Worm (Caenorhabditis elegans) whole organism, young adult: Measurements from ENCODE around the gene col-143.

Source experiments
- Y67H2A.10 ChIP-seq: fragments of 200-800 bp; sonication (Bioruptor generic); conservative IDR thresholded peaks from 2 replicates; pipeline ENCODE4 v1.3.6; 2022; ENCODE audit warnings: missing genetic modification reagents, missing genetic modification characterization, missing compliant biosample characterization
- ama-1 ChIP-seq, 3 experiments: fragments of 150-350 bp in 1 of 3; sonication (generic microtip) in 2 of 3; optimal IDR thresholded peaks; 2 replicates each; lab custom pipeline; 2014 to 2018; ENCODE audit warnings: missing biosample characterization in 2 of 3, missing genetic modification characterization in 2 of 3, missing genetic modification reagents in 2 of 3
- attf-5 ChIP-seq: fragments of 200-800 bp; sonication (Bioruptor generic); optimal IDR thresholded peaks from 2 replicates; lab custom pipeline; 2018; ENCODE audit warnings: mild to moderate bottlenecking, missing genetic modification characterization, missing compliant biosample characterization
- ceh-100 ChIP-seq: fragments of 200-800 bp; sonication (Bioruptor generic); IDR thresholded peaks from 2 replicates; pipeline ENCODE4 v1.3.6; 2022; ENCODE audit warnings: missing genetic modification reagents, missing genetic modification characterization, missing compliant biosample characterization
- chd-7 ChIP-seq: sonication (generic microtip); optimal IDR thresholded peaks from 2 replicates; lab custom pipeline; 2016; ENCODE audit warnings: mild to moderate bottlenecking, missing genetic modification characterization, moderate library complexity, missing compliant biosample characterization
- lsl-1 ChIP-seq: fragments of 200-800 bp; sonication (Bioruptor generic); optimal IDR thresholded peaks from 2 replicates; lab custom pipeline; 2018; ENCODE audit warnings: mild to moderate bottlenecking, missing genetic modification characterization, moderate library complexity, missing compliant biosample characterization
- madf-3 ChIP-seq: fragments of 200-800 bp; sonication (Bioruptor generic); IDR thresholded peaks from 2 replicates; pipeline ENCODE4 v1.3.6; 2022; ENCODE audit warnings: missing genetic modification reagents, missing genetic modification characterization, missing compliant biosample characterization
- mcd-1 ChIP-seq: fragments of 200-800 bp; sonication (Bioruptor generic); IDR thresholded peaks from 2 replicates; pipeline ENCODE4 v1.3.6; 2022; ENCODE audit warnings: missing genetic modification reagents, missing genetic modification characterization, missing compliant biosample characterization
- mes-4 ChIP-seq: sonication (generic microtip); optimal IDR thresholded peaks from 2 replicates; lab custom pipeline; 2016; ENCODE audit warnings: missing genotype, missing genetic modification characterization, missing compliant biosample characterization
- nfya-1 ChIP-seq: sonication (generic microtip); optimal IDR thresholded peaks from 2 replicates; lab custom pipeline; 2017; ENCODE audit warnings: antibody characterized with exemption, missing compliant biosample characterization, missing genetic modification characterization, borderline replicate concordance; ENCODE audit not compliant: insufficient read depth
- repo-1 ChIP-seq: sonication (generic microtip); optimal IDR thresholded peaks from 2 replicates; lab custom pipeline; 2017; ENCODE audit warnings: mild to moderate bottlenecking, missing genetic modification characterization, missing compliant biosample characterization
- somi-1 ChIP-seq: fragments of 200-800 bp; sonication (Bioruptor generic); optimal IDR thresholded peaks from 2 replicates; lab custom pipeline; 2018; ENCODE audit warnings: mild to moderate bottlenecking, missing genetic modification characterization, missing compliant biosample characterization
- unc-62 ChIP-seq: fragments of 150-350 bp; optimal IDR thresholded peaks from 2 replicates; lab custom pipeline; 2014; ENCODE audit warnings: missing biosample characterization, missing genetic modification reagents, missing genetic modification characterization
- zfh-2 ChIP-seq: fragments of 200-800 bp; sonication (Bioruptor generic); conservative IDR thresholded peaks from 2 replicates; pipeline ENCODE4 v1.3.6; 2022; ENCODE audit warnings: missing genetic modification reagents, missing genetic modification characterization, missing compliant biosample characterization

ce11 chrV:6870004-6870403, 34.6 kb downstream of the col-143 start, which contains the start of gene frpr-18:
- TF ChIP-seq nfya-1 (tag; lab: Kevin White, UChicago) (no peak), attf-5 (GFP tag; lab: Kevin White, UChicago) (no peak), zfh-2 (GFP tag; lab: Robert Waterston, UW) (no peak), mes-4 (tag; lab: Kevin White, UChicago) (no peak), Y67H2A.10 (no peak), ama-1 (optimal IDR thresholded peaks at IDR 0.05; lab: Kevin White, UChicago) (no peak), ama-1 (GFP tag; optimal IDR thresholded peaks at IDR 0.05; lab: Kevin White, UChicago) (no peak), somi-1 (GFP tag; lab: Kevin White, UChicago) (no peak), repo-1 (tag; lab: Kevin White, UChicago) (no peak), unc-62 (GFP tag; lab: Kevin White, UChicago) (no peak), lsl-1 (GFP tag; lab: Kevin White, UChicago) (no peak), chd-7 (no peak), ceh-100 (GFP tag; lab: Robert Waterston, UW) (no peak), mcd-1 (GFP tag; lab: Robert Waterston, UW) (no peak), madf-3 (GFP tag; lab: Robert Waterston, UW) (no peak)
